Worm (Caenorhabditis elegans) whole organism, L4 larva: ENCODE measurements around the gene Y54G2A.37.

ENCODE experiments used
- D1046.2 ChIP-seq: fragments of 200-800 bp; sonication (Bioruptor generic); IDR thresholded peaks from 2 replicates; pipeline ENCODE4 v1.3.6; 2022; ENCODE audit warnings: missing genetic modification characterization, missing compliant biosample characterization
- F10B5.3 ChIP-seq: sonication (generic microtip); optimal IDR thresholded peaks from 2 replicates; lab custom pipeline; 2016; ENCODE audit warnings: mild to moderate bottlenecking, missing genetic modification characterization, missing compliant biosample characterization
- F26F4.8 ChIP-seq: fragments of 200-800 bp; sonication (Bioruptor generic); conservative IDR thresholded peaks from 2 replicates; pipeline ENCODE4 v1.3.6; 2022; ENCODE audit warnings: missing genetic modification characterization, missing compliant biosample characterization
- F44E2.7 ChIP-seq: fragments of 200-800 bp; sonication (Bioruptor generic); IDR thresholded peaks from 2 replicates; pipeline ENCODE4 v2.1.2; 2022; ENCODE audit warnings: missing genetic modification characterization, missing compliant biosample characterization
- Y5F2A.4 ChIP-seq: fragments of 200-800 bp; sonication (Bioruptor generic); optimal IDR thresholded peaks from 2 replicates; lab custom pipeline; 2018; ENCODE audit warnings: mild to moderate bottlenecking, missing genetic modification characterization, missing compliant biosample characterization
- ZK546.5 ChIP-seq, 2 experiments: sonication (generic microtip); optimal IDR thresholded peaks; 2 replicates each; lab custom pipeline; 2017; ENCODE audit warnings: missing biosample characterization in 2 of 2, missing genetic modification characterization in 2 of 2
- aha-1 ChIP-seq: fragments of 150-350 bp; peaks from one replicate; lab custom pipeline; 2014; ENCODE audit warnings: missing biosample characterization, missing genetic modification characterization
- ama-1 ChIP-seq: fragments of 150-350 bp; optimal IDR thresholded peaks from 2 replicates; lab custom pipeline; 2014; ENCODE audit warnings: inconsistent platforms, mixed read lengths
- ceh-20 ChIP-seq: fragments of 200-800 bp; sonication (Bioruptor generic); IDR thresholded peaks from 2 replicates; pipeline ENCODE4 v1.3.6; 2022; ENCODE audit warnings: missing genetic modification reagents, missing genetic modification characterization, missing compliant biosample characterization
- ceh-62 ChIP-seq: sonication (generic microtip); optimal IDR thresholded peaks from 2 replicates; lab custom pipeline; 2017; ENCODE audit warnings: missing biosample characterization, missing genetic modification characterization
- ctbp-1 ChIP-seq: fragments of 200-800 bp; sonication (Bioruptor generic); IDR thresholded peaks from 2 replicates; pipeline ENCODE4 v1.3.6; 2022; ENCODE audit warnings: missing genetic modification reagents, missing genetic modification characterization, missing compliant biosample characterization
- daf-16 ChIP-seq, 3 experiments: sonication (generic microtip); optimal IDR thresholded peaks; 2 replicates each; lab custom pipeline; 2016 to 2017; ENCODE audit warnings: missing genetic modification characterization in 3 of 3, missing genetic modification reagents in 3 of 3, mild to moderate bottlenecking in 2 of 3, missing compliant biosample characterization in 2 of 3, missing biosample characterization in 1 of 3, moderate library complexity in 1 of 3
- dpl-1 ChIP-seq: fragments of 150-350 bp; optimal IDR thresholded peaks from 2 replicates; lab custom pipeline; 2014; ENCODE audit warnings: missing biosample characterization, missing genetic modification reagents, missing genetic modification characterization
- dve-1 ChIP-seq: sonication (generic microtip); optimal IDR thresholded peaks from 2 replicates; lab custom pipeline; 2017; ENCODE audit warnings: antibody characterized with exemption, mild to moderate bottlenecking, missing genetic modification characterization, missing compliant biosample characterization; ENCODE audit not compliant: insufficient read depth
- egl-43 ChIP-seq: fragments of 200-800 bp; sonication (Bioruptor generic); IDR thresholded peaks from 2 replicates; pipeline ENCODE4 v1.3.6; 2022; ENCODE audit warnings: missing genetic modification reagents, missing genetic modification characterization, missing compliant biosample characterization
- fos-1 ChIP-seq: fragments of 150-350 bp; optimal IDR thresholded peaks from 2 replicates; lab custom pipeline; 2014; ENCODE audit warnings: missing biosample characterization, missing genetic modification characterization
- gei-8 ChIP-seq: fragments of 200-800 bp; sonication (Bioruptor generic); optimal IDR thresholded peaks from 2 replicates; lab custom pipeline; 2018; ENCODE audit warnings: mild to moderate bottlenecking, missing genetic modification characterization, missing compliant biosample characterization
- hlh-11 ChIP-seq: fragments of 200-800 bp; sonication (Bioruptor generic); optimal IDR thresholded peaks from 2 replicates; lab custom pipeline; 2018; ENCODE audit warnings: mild to moderate bottlenecking, missing genetic modification characterization, missing compliant biosample characterization
- hlh-30 ChIP-seq: sonication (generic microtip); optimal IDR thresholded peaks from 2 replicates; lab custom pipeline; 2017; ENCODE audit warnings: antibody characterized with exemption, mild to moderate bottlenecking, missing genetic modification characterization, missing compliant biosample characterization; ENCODE audit not compliant: insufficient read depth
- jun-1 ChIP-seq: fragments of 150-350 bp; optimal IDR thresholded peaks from 2 replicates; lab custom pipeline; 2014; ENCODE audit warnings: missing biosample characterization, missing genetic modification reagents, missing genetic modification characterization
- lin-15B ChIP-seq: fragments of 150-350 bp; sonication (generic microtip); optimal IDR thresholded peaks from 3 replicates; lab custom pipeline; 2014; ENCODE audit warnings: missing biosample characterization, missing genetic modification characterization
- lin-39 ChIP-seq: fragments of 150-350 bp; optimal IDR thresholded peaks from 2 replicates; lab custom pipeline; 2014; ENCODE audit warnings: missing biosample characterization, missing genetic modification reagents, missing genetic modification characterization
- lsy-2 ChIP-seq, 2 experiments: fragments of 150-350 bp in 1 of 2; sonication (generic microtip) in 1 of 2; optimal IDR thresholded peaks; 2 replicates each; lab custom pipeline; 2014 to 2017; ENCODE audit warnings: missing biosample characterization in 2 of 2, missing genetic modification characterization in 2 of 2
- madf-9 ChIP-seq: fragments of 200-800 bp; sonication (Bioruptor generic); conservative IDR thresholded peaks from 2 replicates; pipeline ENCODE4 v1.3.6; 2022; ENCODE audit warnings: missing genetic modification reagents, missing genetic modification characterization, missing compliant biosample characterization
- mdl-1 ChIP-seq, 2 experiments: fragments of 150-350 bp in 1 of 2; sonication (generic microtip) in 1 of 2; optimal IDR thresholded peaks; 2 replicates each; lab custom pipeline; 2014 to 2017; ENCODE audit warnings: missing biosample characterization in 2 of 2, missing genetic modification characterization in 2 of 2
- mep-1 ChIP-seq: fragments of 150-350 bp; sonication (generic microtip); optimal IDR thresholded peaks from 3 replicates; lab custom pipeline; 2014; ENCODE audit warnings: missing biosample characterization, missing genetic modification characterization
- mes-2 ChIP-seq: sonication (generic microtip); optimal IDR thresholded peaks from 2 replicates; lab custom pipeline; 2016; ENCODE audit warnings: missing genotype, mild to moderate bottlenecking, missing genetic modification characterization, missing compliant biosample characterization; ENCODE audit not compliant: poor library complexity, severe bottlenecking
- nhr-102 ChIP-seq: sonication (generic microtip); optimal IDR thresholded peaks from 2 replicates; lab custom pipeline; 2016; ENCODE audit warnings: mild to moderate bottlenecking, missing genetic modification characterization, moderate library complexity, missing compliant biosample characterization
- nhr-11 ChIP-seq: fragments of 150-350 bp; optimal IDR thresholded peaks from 2 replicates; lab custom pipeline; 2014; ENCODE audit warnings: missing biosample characterization, missing genetic modification characterization
- nhr-25 ChIP-seq: sonication (generic microtip); optimal IDR thresholded peaks from 2 replicates; lab custom pipeline; 2017; ENCODE audit warnings: missing genetic modification characterization, mild to moderate bottlenecking, missing compliant biosample characterization, antibody characterized with exemption, moderate library complexity, borderline replicate concordance; ENCODE audit not compliant: insufficient read depth
- nhr-28 ChIP-seq: fragments of 150-350 bp; optimal IDR thresholded peaks from 2 replicates; lab custom pipeline; 2014; ENCODE audit warnings: missing biosample characterization, missing genetic modification characterization
- nhr-41 ChIP-seq: fragments of 200-800 bp; sonication (Bioruptor generic); IDR thresholded peaks from 2 replicates; pipeline ENCODE4 v1.3.6; 2022; ENCODE audit warnings: missing genetic modification reagents, missing genetic modification characterization, missing compliant biosample characterization
- nhr-48 ChIP-seq: sonication (generic microtip); optimal IDR thresholded peaks from 2 replicates; lab custom pipeline; 2016; ENCODE audit warnings: mild to moderate bottlenecking, missing genetic modification characterization, missing compliant biosample characterization
- nhr-6 ChIP-seq: fragments of 150-350 bp; optimal IDR thresholded peaks from 2 replicates; lab custom pipeline; 2014; ENCODE audit warnings: missing biosample characterization, missing genetic modification characterization
- pha-4 ChIP-seq, 2 experiments: fragments of 150-350 bp in 1 of 2; fragments of 200-800 bp in 1 of 2; sonication (Bioruptor generic) in 1 of 2; IDR thresholded peaks in 1 of 2; optimal IDR thresholded peaks in 1 of 2; 2 replicates each; pipeline versions ENCODE4 v1.3.6 to Lab custom; 2014 to 2022; ENCODE audit warnings: missing genetic modification characterization in 2 of 2, missing genetic modification reagents in 2 of 2, missing biosample characterization in 1 of 2, missing compliant biosample characterization in 1 of 2
- pqm-1 ChIP-seq: sonication (generic microtip); optimal IDR thresholded peaks from 2 replicates; lab custom pipeline; 2017; ENCODE audit warnings: missing biosample characterization, missing genetic modification characterization
- rbr-2 ChIP-seq: sonication (generic microtip); optimal IDR thresholded peaks from 2 replicates; lab custom pipeline; 2016; ENCODE audit warnings: missing genotype, missing genetic modification characterization, missing compliant biosample characterization
- tag-97 ChIP-seq: fragments of 200-800 bp; sonication (Bioruptor generic); IDR thresholded peaks from 2 replicates; pipeline ENCODE4 v1.3.6; 2022; ENCODE audit warnings: missing genetic modification characterization, missing compliant biosample characterization
- unc-130 ChIP-seq: sonication (generic microtip); optimal IDR thresholded peaks from 2 replicates; lab custom pipeline; 2016; ENCODE audit warnings: missing genetic modification reagents, missing genetic modification characterization, missing compliant biosample characterization
- unc-62 ChIP-seq, 3 experiments: fragments of 150-350 bp in 1 of 3; sonication (generic microtip); optimal IDR thresholded peaks in 2 of 3; peaks in 1 of 3; 1 replicate in 1 of 3; 2 replicates in 2 of 3; lab custom pipeline; 2014 to 2017; ENCODE audit warnings: missing biosample characterization in 3 of 3, missing genetic modification characterization in 3 of 3, missing genetic modification reagents in 3 of 3, missing genotype in 1 of 3
- zag-1 ChIP-seq: fragments of 150-350 bp; optimal IDR thresholded peaks from 2 replicates; lab custom pipeline; 2014; ENCODE audit warnings: missing biosample characterization, missing genetic modification characterization
- zfp-2 ChIP-seq: sonication (generic microtip); optimal IDR thresholded peaks from 2 replicates; lab custom pipeline; 2016; ENCODE audit warnings: mild to moderate bottlenecking, missing genetic modification characterization, missing compliant biosample characterization
- zfp-3 ChIP-seq: fragments of 200-800 bp; sonication (Bioruptor generic); conservative IDR thresholded peaks from 2 replicates; pipeline ENCODE4 v1.3.6; 2022; ENCODE audit warnings: missing genetic modification reagents, missing genetic modification characterization, missing compliant biosample characterization

Y54G2A.37 gene

ce11 chrIV:2772209-2772851 lies 48.2 kb upstream of the Y54G2A.37 start (continued):
- TF ChIP-seq nhr-48 (no peak), mes-2 (no peak), fos-1 (tag; lab: Kevin White, UChicago) (no peak), unc-62 (GFP tag; optimal IDR thresholded peaks at IDR 0.05 in 1 of 2; lab: Kevin White, UChicago) (peak in 1 of 2 experiments; percentile 58), unc-62 (tag; optimal IDR thresholded peaks at IDR 0.05; lab: Kevin White, UChicago) (no peak), nhr-41 (no peak), dpl-1 (peak; percentile 21), ZK546.5 (tag; optimal IDR thresholded peaks at IDR 0.05; lab: Kevin White, UChicago) (no peak), F26F4.8 (GFP tag; lab: Robert Waterston, UW) (no peak), jun-1 (no peak), F44E2.7 (GFP tag; lab: Robert Waterston, UW) (no peak), nhr-25 (tag; lab: Kevin White, UChicago) (no peak), pha-4 (GFP tag; IDR thresholded peaks at IDR 0.05; lab: Robert Waterston, UW) (no peak), pha-4 (tag; optimal IDR thresholded peaks at IDR 0.05; lab: Kevin White, UChicago) (no peak), aha-1 (tag; lab: Kevin White, UChicago) (no peak), F10B5.3 (tag; lab: Kevin White, UChicago) (no peak)

ce11 chrIV:2773382-2773979 lies 47.0 kb upstream of the Y54G2A.37 start:
- TF ChIP-seq fos-1 (tag; lab: Kevin White, UChicago) (no peak), dve-1 (tag; lab: Kevin White, UChicago) (peak; percentile 32), hlh-11 (peak; percentile 48), hlh-30 (tag; lab: Kevin White, UChicago) (peak; percentile 88), D1046.2 (no peak), zag-1 (tag; lab: Kevin White, UChicago) (no peak), Y5F2A.4 (no peak), daf-16 (GFP tag; optimal IDR thresholded peaks at IDR 0.05; lab: Kevin White, UChicago) (peak in 1 of 2 experiments; percentile 43), daf-16 (tag; optimal IDR thresholded peaks at IDR 0.05; lab: Kevin White, UChicago) (no peak), lin-39 (tag; lab: Kevin White, UChicago) (no peak), unc-130 (GFP tag; lab: Kevin White, UChicago) (no peak), nhr-102 (tag; lab: Kevin White, UChicago) (no peak), rbr-2 (tag; lab: Kevin White, UChicago) (no peak), nhr-28 (peak; percentile 33), pha-4 (GFP tag; IDR thresholded peaks at IDR 0.05; lab: Robert Waterston, UW) (no peak), pha-4 (tag; optimal IDR thresholded peaks at IDR 0.05; lab: Kevin White, UChicago) (peak; percentile 28), ctbp-1 (GFP tag; lab: Robert Waterston, UW) (no peak), ceh-62 (tag; lab: Kevin White, UChicago) (no peak), aha-1 (tag; lab: Kevin White, UChicago) (peak; percentile 36), mep-1 (tag; lab: Kevin White, UChicago) (peak; percentile 29), zfp-3 (GFP tag; lab: Robert Waterston, UW) (no peak), F44E2.7 (GFP tag; lab: Robert Waterston, UW) (no peak), lsy-2 (tag; optimal IDR thresholded peaks at IDR 0.05; lab: Kevin White, UChicago) (no peak), zfp-2 (tag; lab: Kevin White, UChicago) (no peak)

ce11 chrIV:2774500-2774899 lies 46.0 kb upstream of the Y54G2A.37 start:
- TF ChIP-seq ama-1 (lab: Kevin White, UChicago): peak; percentile 85
- TF ChIP-seq madf-9 (GFP tag; lab: Robert Waterston, UW): 0 out of 2 replicates have a peak, but pooled peaks have one; percentile 10
- TF ChIP-seq ZK546.5 (tag; optimal IDR thresholded peaks at IDR 0.05; lab: Kevin White, UChicago): no peak
- TF ChIP-seq hlh-11: peak; percentile 94
- TF ChIP-seq zfp-2 (tag; lab: Kevin White, UChicago): no peak
- TF ChIP-seq gei-8: no peak
- peak; percentile 80 for TF ChIP-seq pha-4 (GFP tag; IDR thresholded peaks at IDR 0.05; lab: Robert Waterston, UW)
- TF ChIP-seq pha-4 (tag; optimal IDR thresholded peaks at IDR 0.05; lab: Kevin White, UChicago): peak; percentile 92
- no peak for TF ChIP-seq lin-15B (tag; lab: Kevin White, UChicago)
- TF ChIP-seq mdl-1 (tag; optimal IDR thresholded peaks at IDR 0.05; lab: Kevin White, UChicago): peak; percentile 9 to 87
- TF ChIP-seq nhr-11 (tag; lab: Kevin White, UChicago): peak; percentile 66
- TF ChIP-seq fos-1 (tag; lab: Kevin White, UChicago): no peak
- no peak; the same call in 1 of the 2 replicates for TF ChIP-seq zfp-3 (GFP tag; lab: Robert Waterston, UW)
- TF ChIP-seq egl-43 (GFP tag; lab: Robert Waterston, UW): peak; percentile 57; the same call in 1 of the 2 replicates
- no peak for TF ChIP-seq lin-39 (tag; lab: Kevin White, UChicago)
- TF ChIP-seq tag-97 (GFP tag; lab: Robert Waterston, UW): no peak
- TF ChIP-seq hlh-30 (tag; lab: Kevin White, UChicago): peak; percentile 99
- TF ChIP-seq ceh-20: peak; percentile 69; the same call in 1 of the 2 replicates
- peak; percentile 54 for TF ChIP-seq nhr-6 (tag; lab: Kevin White, UChicago)
- peak; percentile 17 to 82 for TF ChIP-seq lsy-2 (tag; optimal IDR thresholded peaks at IDR 0.05; lab: Kevin White, UChicago)
- no peak for TF ChIP-seq pqm-1
